Fruit fly (Drosophila melanogaster): ENCODE data around the gene CG7564.

DNA sequence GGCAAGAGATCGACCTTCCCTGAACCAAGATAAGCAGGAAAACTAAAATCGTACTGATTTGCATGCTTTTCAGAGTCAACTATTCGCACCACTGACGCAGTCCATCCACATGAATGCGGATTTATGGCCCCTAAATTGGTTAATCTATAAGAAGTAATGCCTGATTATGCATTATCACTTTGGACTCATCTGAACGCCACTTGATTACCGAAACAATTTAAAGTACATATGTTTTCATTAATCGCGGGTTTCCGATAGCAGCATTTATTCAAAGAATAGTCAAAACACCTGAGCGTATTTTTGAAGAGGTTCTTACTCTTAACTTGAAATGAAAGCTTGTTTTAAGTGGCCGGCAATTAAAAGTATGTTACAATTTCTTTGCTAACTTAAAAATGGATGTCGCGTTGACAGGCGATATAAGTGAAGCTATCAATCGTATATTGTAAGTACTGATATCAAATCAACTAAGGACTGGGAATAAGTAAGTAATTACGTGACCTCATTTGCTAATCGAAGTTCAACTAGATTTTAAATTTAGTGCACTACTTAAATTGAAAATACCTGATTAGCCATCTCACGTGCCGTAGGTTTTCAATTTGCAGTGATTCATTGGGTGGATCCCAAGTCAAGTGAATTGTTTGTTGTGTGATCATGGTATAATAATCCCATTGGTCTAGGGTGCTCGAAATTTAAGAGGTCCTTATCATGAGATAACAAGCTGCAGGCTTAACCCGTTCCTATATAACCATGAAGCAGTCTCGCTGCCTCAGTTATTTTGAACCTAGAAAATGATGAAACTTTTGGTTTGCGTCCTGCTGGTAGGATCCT lies 35.2 kb downstream of the CG7564 start, which contains the start of the genes Jon74E and CG7542:
- TF ChIP-seq pan (optimal IDR thresholded peaks at IDR 0.05) (no peak), Mio (GFP tag; optimal IDR thresholded peaks at IDR 0.05) (no peak), Myc (optimal IDR thresholded peaks at IDR 0.05) (no peak), Jra (GFP tag; optimal IDR thresholded peaks at IDR 0.05) (no peak), sage (GFP tag; optimal IDR thresholded peaks at IDR 0.05) (no peak)
